Fruit fly (Drosophila melanogaster): ENCODE measurements around the gene gny.

gny gene

dm6 chr2L:10375464-10376236, 4.3 kb upstream of the gny start, which contains the start of the genes CG33303 and dpr19 (continued):
- TF ChIP-seq CG10565 (GFP tag; optimal IDR thresholded peaks at IDR 0.05) (no peak), CG8089 (GFP tag; optimal IDR thresholded peaks at IDR 0.05) (no peak), CG2875 (GFP tag; optimal IDR thresholded peaks at IDR 0.05) (peak; percentile 36), dmrt99B (tag; optimal IDR thresholded peaks at IDR 0.05) (peak; percentile 80), NK7.1 (GFP tag; optimal IDR thresholded peaks at IDR 0.05) (no peak), NC2α (GFP tag; optimal IDR thresholded peaks at IDR 0.05) (no peak), dan (GFP tag; IDR thresholded peaks at IDR 0.05) (no peak), Dek (tag; optimal IDR thresholded peaks at IDR 0.05) (peak; percentile 83), nerfin-1 (tag; optimal IDR thresholded peaks at IDR 0.05) (peak; percentile 76), CG12104 (GFP tag; optimal IDR thresholded peaks at IDR 0.05) (peak; percentile 49), Sox100B (GFP tag; optimal IDR thresholded peaks at IDR 0.05) (peak; percentile 83), CG1602 (GFP tag; optimal IDR thresholded peaks at IDR 0.05) (peak; percentile 52), salm (tag; optimal IDR thresholded peaks at IDR 0.05) (peak; percentile 79), esg (GFP tag; conservative IDR thresholded peaks at IDR 0.05) (peak; percentile 58), mam (GFP tag; optimal IDR thresholded peaks at IDR 0.05) (no peak), CG13296 (GFP tag; optimal IDR thresholded peaks at IDR 0.05) (peak; percentile 87), CG1832 (GFP tag; optimal IDR thresholded peaks at IDR 0.05) (no peak), D19A (tag; optimal IDR thresholded peaks at IDR 0.05) (peak; percentile 83), mirr (GFP tag; optimal IDR thresholded peaks at IDR 0.05) (no peak), Abd-B (GFP tag; optimal IDR thresholded peaks at IDR 0.05) (no peak), Pdp1 (GFP tag; optimal IDR thresholded peaks at IDR 0.05) (no peak), BtbVII (GFP tag; optimal IDR thresholded peaks at IDR 0.05) (peak; percentile 49), ash1 (GFP tag; optimal IDR thresholded peaks at IDR 0.05) (no peak), CG13775 (GFP tag; optimal IDR thresholded peaks at IDR 0.05) (peak; percentile 71), CG6254 (GFP tag; optimal IDR thresholded peaks at IDR 0.05) (peak; percentile 38), CG9437 (GFP tag; optimal IDR thresholded peaks at IDR 0.05) (peak; percentile 75), nau (GFP tag; optimal IDR thresholded peaks at IDR 0.05) (no peak), CG13287 (GFP tag; IDR thresholded peaks at IDR 0.05; ENCODE audit: partially characterized antibody) (peak; percentile 35; the same call in 1 of the 2 replicates), B-H2 (GFP tag; optimal IDR thresholded peaks at IDR 0.05) (peak; percentile 68), CG11560 (tag; IDR thresholded peaks at IDR 0.05) (no peak), CG15696 (tag; optimal IDR thresholded peaks at IDR 0.05) (peak; percentile 79), Hand (GFP tag; optimal IDR thresholded peaks at IDR 0.05) (peak; percentile 31), Opbp (GFP tag; IDR thresholded peaks at IDR 0.05; ENCODE audit: partially characterized antibody) (no peak), wek (GFP tag; optimal IDR thresholded peaks at IDR 0.05) (peak; percentile 95), CG8944 (GFP tag; optimal IDR thresholded peaks at IDR 0.05) (no peak), lov (optimal IDR thresholded peaks at IDR 0.05) (no peak), lov (GFP tag; IDR thresholded peaks at IDR 0.05) (no peak), CG1603 (tag; optimal IDR thresholded peaks at IDR 0.05) (peak; percentile 16), CG7786 (GFP tag; optimal IDR thresholded peaks at IDR 0.05) (no peak), tna (GFP tag; IDR thresholded peaks at IDR 0.05; ENCODE audit: partially characterized antibody) (no peak), YL-1 (GFP tag; optimal IDR thresholded peaks at IDR 0.05) (peak; percentile 85), unc-4 (GFP tag; IDR thresholded peaks at IDR 0.05; ENCODE audit: partially characterized antibody) (no peak), CG16813 (GFP tag; IDR thresholded peaks at IDR 0.05; ENCODE audit: partially characterized antibody) (no peak), schlank (tag; optimal IDR thresholded peaks at IDR 0.05) (peak; percentile 2), Rx (GFP tag; IDR thresholded peaks at IDR 0.05) (no peak), Max (GFP tag; optimal IDR thresholded peaks at IDR 0.05) (peak; percentile 16), CG8388 (GFP tag; optimal IDR thresholded peaks at IDR 0.05) (peak; percentile 86), CG34376 (GFP tag; optimal IDR thresholded peaks at IDR 0.05) (no peak)
